Worm (Caenorhabditis elegans) whole organism, late embryonic: ENCODE measurements around the gene Y49E10.30.

ENCODE experiments used
- T23F11.4 ChIP-seq: fragments of 200-800 bp; sonication (Bioruptor generic); optimal IDR thresholded peaks from 2 replicates; lab custom pipeline; 2018; ENCODE audit warnings: mild to moderate bottlenecking, missing genetic modification characterization, missing compliant biosample characterization
- ahr-1 ChIP-seq: sonication (generic microtip); optimal IDR thresholded peaks from 2 replicates; lab custom pipeline; 2016; ENCODE audit warnings: missing genetic modification characterization, missing compliant biosample characterization
- ama-1 ChIP-seq: fragments of 150-350 bp; optimal IDR thresholded peaks from 2 replicates; lab custom pipeline; 2014
- ceh-45 ChIP-seq: fragments of 200-800 bp; sonication (Bioruptor generic); IDR thresholded peaks from 2 replicates; pipeline ENCODE4 v1.3.6; 2022; ENCODE audit warnings: missing genetic modification reagents, missing genetic modification characterization, missing compliant biosample characterization
- che-1 ChIP-seq: sonication (generic microtip); optimal IDR thresholded peaks from 2 replicates; lab custom pipeline; 2016; ENCODE audit warnings: mild to moderate bottlenecking, missing genetic modification characterization, missing compliant biosample characterization
- hlh-6 ChIP-seq: sonication (generic microtip); optimal IDR thresholded peaks from 2 replicates; lab custom pipeline; 2016; ENCODE audit warnings: missing genotype, missing genetic modification characterization, missing compliant biosample characterization
- pag-3 ChIP-seq: sonication (generic microtip); optimal IDR thresholded peaks from 2 replicates; lab custom pipeline; 2016; ENCODE audit warnings: missing compliant biosample characterization, missing genetic modification characterization, borderline replicate concordance
- pha-4 ChIP-seq: fragments of 150-350 bp; optimal IDR thresholded peaks from 2 replicates; lab custom pipeline; 2018; ENCODE audit warnings: missing biosample characterization, missing genetic modification reagents, missing genetic modification characterization
- rnt-1 ChIP-seq: sonication (generic microtip); optimal IDR thresholded peaks from 2 replicates; lab custom pipeline; 2016; ENCODE audit warnings: missing genetic modification characterization, missing compliant biosample characterization
- tbx-7 ChIP-seq: sonication (generic microtip); optimal IDR thresholded peaks from 2 replicates; lab custom pipeline; 2016; ENCODE audit warnings: missing genotype, missing genetic modification characterization, missing compliant biosample characterization
- unc-55 ChIP-seq: sonication (generic microtip); optimal IDR thresholded peaks from 2 replicates; lab custom pipeline; 2017; ENCODE audit warnings: missing biosample characterization, missing genetic modification reagents, missing genetic modification characterization

DNA sequence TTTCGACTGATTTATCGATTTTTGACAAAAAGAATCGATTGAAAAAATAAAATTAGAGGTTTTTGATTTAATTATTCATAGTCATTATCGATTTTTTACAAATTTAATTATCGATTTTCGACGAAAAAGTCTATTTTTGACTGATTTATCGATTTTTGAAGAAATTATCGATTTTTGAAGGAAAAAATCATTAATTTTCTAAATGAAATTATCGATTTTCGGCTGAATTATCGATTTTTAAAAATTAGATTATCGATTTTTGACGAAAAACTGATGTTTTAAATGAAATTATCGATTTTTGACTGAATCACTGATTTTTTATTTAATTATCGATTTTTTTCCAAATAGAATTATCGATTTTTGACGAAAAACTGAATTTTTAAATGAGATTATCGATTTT lies 24.4 kb downstream of the Y49E10.30 start:
- TF ChIP-seq che-1 (tag; lab: Kevin White, UChicago): no peak
- no peak for TF ChIP-seq pag-3 (tag; lab: Kevin White, UChicago)
- no peak for TF ChIP-seq T23F11.4 (GFP tag; lab: Kevin White, UChicago)
- no peak for TF ChIP-seq pha-4 (tag; lab: Kevin White, UChicago)
- TF ChIP-seq hlh-6: no peak
- TF ChIP-seq ceh-45 (GFP tag; lab: Robert Waterston, UW): no peak
- TF ChIP-seq rnt-1 (tag; lab: Kevin White, UChicago): no peak
- TF ChIP-seq tbx-7 (tag; lab: Kevin White, UChicago): no peak
- TF ChIP-seq unc-55 (GFP tag; lab: Kevin White, UChicago): no peak
- TF ChIP-seq ahr-1 (tag; lab: Kevin White, UChicago): no peak
- TF ChIP-seq ama-1 (lab: Kevin White, UChicago): no peak
